Worm (Caenorhabditis elegans): ENCODE measurements around the gene E04F6.15.

ce11 chrII:7211280-7211679 is 1.2 kb upstream of the E04F6.15 start, which contains the start of gene E04F6.8:
- no peak for TF ChIP-seq hlh-15 (tag; optimal IDR thresholded peaks at IDR 0.05)
- no peak for TF ChIP-seq ceh-30 (tag; optimal IDR thresholded peaks at IDR 0.05)
- no peak for TF ChIP-seq ama-1 (optimal IDR thresholded peaks at IDR 0.05)
- TF ChIP-seq tbx-7 (tag; optimal IDR thresholded peaks at IDR 0.05) = no peak
- TF ChIP-seq nfya-1 (tag; optimal IDR thresholded peaks at IDR 0.05) = no peak
- TF ChIP-seq sox-4 (tag; optimal IDR thresholded peaks at IDR 0.05) = no peak
- no peak for TF ChIP-seq tbx-2 (tag; optimal IDR thresholded peaks at IDR 0.05)
- no peak for TF ChIP-seq K09A11.1 (tag; optimal IDR thresholded peaks at IDR 0.05; ENCODE audit: insufficient read depth)
- TF ChIP-seq hlh-30 (tag; optimal IDR thresholded peaks at IDR 0.05; ENCODE audit: insufficient read depth) = no peak
- TF ChIP-seq fkh-6 (tag; optimal IDR thresholded peaks at IDR 0.05) = no peak
